Worm (Caenorhabditis elegans) whole organism, early embryonic: Measurements from ENCODE around the gene ins-8.

ENCODE experiments used
- B0310.2 ChIP-seq: sonication (generic microtip); optimal IDR thresholded peaks from 2 replicates; lab custom pipeline; 2016; ENCODE audit warnings: mild to moderate bottlenecking, missing genetic modification characterization, missing compliant biosample characterization
- aly-1 ChIP-seq: sonication (generic microtip); optimal IDR thresholded peaks from 2 replicates; lab custom pipeline; 2016; ENCODE audit warnings: missing genetic modification characterization, missing compliant biosample characterization
- ama-1 ChIP-seq: fragments of 150-350 bp; optimal IDR thresholded peaks from 2 replicates; lab custom pipeline; 2014
- ceh-13 ChIP-seq: fragments of 200-800 bp; sonication (Bioruptor generic); optimal IDR thresholded peaks from 2 replicates; lab custom pipeline; 2018; ENCODE audit warnings: mild to moderate bottlenecking, missing genetic modification characterization, missing compliant biosample characterization
- ceh-36 ChIP-seq: sonication (generic microtip); optimal IDR thresholded peaks from 2 replicates; lab custom pipeline; 2016; ENCODE audit warnings: missing genetic modification characterization, inconsistent platforms, missing compliant biosample characterization
- flt-1 ChIP-seq: fragments of 200-800 bp; sonication (Bioruptor generic); IDR thresholded peaks from 2 replicates; pipeline ENCODE4 v1.3.6; 2022; ENCODE audit warnings: missing genetic modification characterization, missing compliant biosample characterization
- hmbx-1 ChIP-seq: sonication (generic microtip); optimal IDR thresholded peaks from 2 replicates; lab custom pipeline; 2016; ENCODE audit warnings: mild to moderate bottlenecking, missing genetic modification characterization, missing compliant biosample characterization
- sea-1 ChIP-seq: fragments of 200-800 bp; sonication (Bioruptor generic); conservative IDR thresholded peaks from 2 replicates; pipeline ENCODE4 v1.3.6; 2022; ENCODE audit warnings: missing genetic modification characterization, missing compliant biosample characterization
- tra-4 ChIP-seq: sonication (generic microtip); optimal IDR thresholded peaks from 2 replicates; lab custom pipeline; 2017; ENCODE audit warnings: missing genetic modification characterization, missing compliant biosample characterization

DNA sequence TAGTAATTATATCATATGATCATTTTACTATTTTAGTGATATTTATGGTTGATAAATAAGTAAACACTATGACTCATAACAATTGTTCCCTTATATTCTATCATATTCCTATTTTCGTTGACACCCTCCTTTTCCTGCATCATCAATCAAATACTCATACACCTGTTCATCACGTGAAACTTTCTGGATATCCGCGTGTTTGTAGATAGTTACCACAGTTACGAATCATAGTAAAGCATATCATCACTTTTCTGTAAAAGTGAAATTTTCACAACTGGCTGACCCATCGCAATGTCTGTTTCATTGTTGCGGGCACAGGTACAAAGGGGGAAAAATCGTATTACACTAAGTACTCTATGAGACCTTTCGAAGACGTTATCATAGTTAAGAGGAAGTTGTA is 46.9 kb downstream of the ins-8 start:
- TF ChIP-seq tra-4 (tag; lab: Kevin White, UChicago) = no peak
- TF ChIP-seq sea-1 (GFP tag; lab: Robert Waterston, UW) = no peak
- TF ChIP-seq ama-1 = no peak
- TF ChIP-seq ceh-36 (tag; lab: Kevin White, UChicago) = no peak
- no peak for TF ChIP-seq ceh-13 (GFP tag; lab: Kevin White, UChicago)
- no peak for TF ChIP-seq B0310.2 (tag; lab: Kevin White, UChicago)
- no peak for TF ChIP-seq flt-1 (GFP tag; lab: Robert Waterston, UW)
- TF ChIP-seq hmbx-1 (tag; lab: Kevin White, UChicago) = no peak
- TF ChIP-seq aly-1 (tag; lab: Kevin White, UChicago) = no peak
